Worm (Caenorhabditis elegans): ENCODE data around the gene str-171.
A peak's percentile ranks its signal among the peaks of the same experiment; 100 is the strongest.

The str-171 gene

DNA sequence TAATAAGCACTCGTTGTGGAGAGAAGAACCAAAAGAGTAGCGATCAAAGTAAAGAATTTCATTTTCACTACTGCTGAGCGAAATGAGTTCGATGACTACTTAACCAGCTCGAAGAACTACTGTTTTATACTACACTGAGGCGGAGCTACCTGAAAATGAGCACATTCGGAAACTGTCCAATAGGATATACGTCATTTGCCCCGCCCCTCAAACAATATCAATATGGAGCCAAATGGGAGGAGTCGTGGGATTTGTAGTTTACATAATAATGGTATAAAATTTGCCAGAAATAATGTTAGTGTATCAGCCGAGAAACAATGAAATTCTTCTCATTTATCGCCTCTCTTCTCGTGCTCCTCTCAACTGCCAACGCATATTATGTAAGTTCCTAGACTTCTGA lies 42.9 kb downstream of the str-171 start, which contains the start of the genes C01G10.5 and C01G10.4:
Gene C01G10.5 (minus strand): TSS at position 101 of the 400 bp plus-strand sequence.
Gene C01G10.4 (plus strand): TSS at position 303 of the 400 bp plus-strand sequence.
- TF ChIP-seq efl-1 (optimal IDR thresholded peaks at IDR 0.05) (no peak), efl-1 (GFP tag; optimal IDR thresholded peaks at IDR 0.05 in 1 of 2) (peak in 1 of 2 experiments; percentile 13), pag-3 (tag; optimal IDR thresholded peaks at IDR 0.05; ENCODE audit: borderline replicate concordance, insufficient read depth) (no peak), nhr-19 (GFP tag; conservative IDR thresholded peaks at IDR 0.05) (no peak), lin-35 (GFP tag; optimal IDR thresholded peaks at IDR 0.05) (no peak), efl-3 (GFP tag; optimal IDR thresholded peaks at IDR 0.05) (no peak), aly-2 (tag; optimal IDR thresholded peaks at IDR 0.05) (no peak), elt-3 (tag; optimal IDR thresholded peaks at IDR 0.05) (no peak), C04F5.9 (tag; optimal IDR thresholded peaks at IDR 0.05) (no peak)

DNA sequence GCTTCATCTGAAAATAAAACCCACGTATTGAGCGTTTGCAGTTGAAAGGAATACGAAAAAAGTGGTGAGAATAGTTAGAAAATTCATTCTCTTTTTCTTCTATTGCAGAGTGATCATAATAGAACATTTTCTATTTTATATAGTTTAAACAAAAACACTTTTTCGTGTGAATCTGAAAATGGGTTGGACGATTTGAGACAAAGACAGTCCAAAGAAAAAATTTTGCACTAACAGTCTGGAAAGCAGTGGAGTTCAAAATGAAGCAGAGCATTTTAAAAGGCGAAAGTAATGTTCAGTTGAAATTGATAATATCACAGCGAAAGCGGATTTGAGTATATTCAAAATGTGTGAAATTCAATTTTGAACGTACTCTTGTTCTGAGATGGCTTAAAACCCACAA lies 43.7 kb downstream of the str-171 start, which contains the start of gene C01G10.18:
Gene C01G10.18 (minus strand): TSS at position 101 of the 400 bp plus-strand sequence.
- TF ChIP-seq pag-3 (tag; optimal IDR thresholded peaks at IDR 0.05; ENCODE audit: borderline replicate concordance, insufficient read depth) (no peak), ceh-82 (tag; optimal IDR thresholded peaks at IDR 0.05) (no peak), grh-1 (GFP tag; IDR thresholded peaks at IDR 0.05) (no peak), efl-3 (GFP tag; optimal IDR thresholded peaks at IDR 0.05) (no peak), dsc-1 (tag; optimal IDR thresholded peaks at IDR 0.05) (no peak), aha-1 (tag; optimal IDR thresholded peaks at IDR 0.05) (no peak), hpl-2 (GFP tag; optimal IDR thresholded peaks at IDR 0.05) (no peak), ztf-4 (tag; optimal IDR thresholded peaks at IDR 0.05) (no peak), aly-2 (tag; optimal IDR thresholded peaks at IDR 0.05) (no peak), mef-2 (tag; optimal IDR thresholded peaks at IDR 0.05) (no peak), nhr-20 (tag; optimal IDR thresholded peaks at IDR 0.05) (no peak), nhr-237 (tag; optimal IDR thresholded peaks at IDR 0.05) (no peak), vab-15 (tag; optimal IDR thresholded peaks at IDR 0.05) (no peak), xbp-1 (tag; optimal IDR thresholded peaks at IDR 0.05) (no peak)

DNA sequence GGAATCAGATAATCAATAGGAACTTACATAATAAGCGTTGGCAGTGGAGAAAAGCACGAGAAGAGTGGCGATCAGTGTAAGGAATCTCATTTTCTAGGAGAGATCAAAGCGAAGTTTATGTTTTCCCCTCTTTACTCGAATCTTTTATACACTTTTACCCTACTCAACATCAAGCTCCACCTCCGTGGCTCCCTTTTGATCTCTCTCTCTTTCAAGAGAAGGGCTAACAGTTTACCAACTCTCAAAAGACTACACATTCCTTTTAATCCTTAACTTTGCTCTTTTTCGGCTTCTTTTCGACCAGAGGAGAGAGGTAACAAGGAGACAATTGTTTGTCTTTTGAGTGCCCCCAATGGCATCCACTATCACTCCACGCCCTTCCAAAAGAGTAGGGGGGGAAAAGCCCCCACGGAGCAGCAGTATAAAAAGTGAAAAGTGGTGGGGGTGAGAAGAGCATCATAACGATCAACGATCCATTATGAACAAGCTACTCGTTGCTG lies 45.1 kb downstream of the str-171 start, which contains the start of the genes C01G10.15 and C01G10.6:
Gene C01G10.15 (minus strand): TSS at position 101 of the 500 bp plus-strand sequence.
Gene C01G10.6 (plus strand): TSS at position 450 of the 500 bp plus-strand sequence.
- TF ChIP-seq lin-14 (GFP tag; optimal IDR thresholded peaks at IDR 0.05), result peak; percentile 39
- no peak for TF ChIP-seq unc-62 (GFP tag; optimal IDR thresholded peaks at IDR 0.05)
- TF ChIP-seq ces-1 (GFP tag; optimal IDR thresholded peaks at IDR 0.05), result no peak
- no peak for TF ChIP-seq nhr-237 (tag; optimal IDR thresholded peaks at IDR 0.05)
- peak; percentile 52 for TF ChIP-seq nhr-77 (tag; optimal IDR thresholded peaks at IDR 0.05)
- TF ChIP-seq lin-15B (tag; optimal IDR thresholded peaks at IDR 0.05), result no peak
- no peak for TF ChIP-seq aly-2 (tag; optimal IDR thresholded peaks at IDR 0.05)
- TF ChIP-seq lin-35 (GFP tag; optimal IDR thresholded peaks at IDR 0.05), result no peak
- TF ChIP-seq tbx-2 (tag; optimal IDR thresholded peaks at IDR 0.05), result peak; percentile 29

DNA sequence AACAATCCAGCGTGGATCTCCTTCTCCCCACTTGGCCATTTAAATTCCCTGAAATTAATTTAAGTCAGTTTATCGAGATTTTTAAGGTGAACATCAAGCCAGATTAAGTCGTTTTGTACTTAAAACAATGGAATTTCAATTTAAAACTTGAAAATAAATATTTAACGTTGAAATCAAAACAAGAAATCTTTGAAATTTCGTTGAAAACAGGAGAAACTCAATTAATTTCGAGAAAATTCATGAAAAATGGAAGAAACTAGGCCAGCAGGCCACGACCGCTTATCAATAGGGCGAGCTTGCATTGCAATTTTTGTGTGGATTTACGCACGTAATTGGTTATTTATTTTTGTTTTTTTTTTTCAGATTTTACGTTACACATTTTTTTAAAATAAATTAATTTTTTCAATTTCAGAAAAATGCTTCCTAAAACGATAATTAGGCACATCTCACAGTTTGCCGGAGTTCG lies 47.0 kb downstream of the str-171 start, which contains the start of the genes ahsa-1 and C01G10.7:
Gene ahsa-1 (minus strand): TSS at position 51 of the 466 bp plus-strand sequence.
Gene C01G10.7 (plus strand): TSS at position 413 of the 466 bp plus-strand sequence.
- TF ChIP-seq grh-1 (GFP tag; IDR thresholded peaks at IDR 0.05) (peak; percentile 74), dpl-1 (GFP tag; optimal IDR thresholded peaks at IDR 0.05) (peak; percentile 76 to 86 (median 84)), nhr-11 (tag; optimal IDR thresholded peaks at IDR 0.05) (no peak), Y116A8C.19 (tag; optimal IDR thresholded peaks at IDR 0.05; ENCODE audit: borderline replicate concordance) (peak; percentile 69), efl-1 (optimal IDR thresholded peaks at IDR 0.05) (peak; percentile 84 to 85), efl-1 (GFP tag; optimal IDR thresholded peaks at IDR 0.05 in 1 of 2) (peak; percentile 83 to 97), lin-35 (GFP tag; optimal IDR thresholded peaks at IDR 0.05) (peak; percentile 85 to 86), lin-14 (GFP tag; optimal IDR thresholded peaks at IDR 0.05) (peak; percentile 95), zag-1 (tag; optimal IDR thresholded peaks at IDR 0.05) (peak; percentile 54), dsc-1 (tag; optimal IDR thresholded peaks at IDR 0.05) (peak; percentile 94), rnt-1 (tag; optimal IDR thresholded peaks at IDR 0.05) (peak; percentile 99), snu-23 (GFP tag; optimal IDR thresholded peaks at IDR 0.05) (peak; percentile 95), pqm-1 (tag; optimal IDR thresholded peaks at IDR 0.05) (no peak), nhr-84 (tag; optimal IDR thresholded peaks at IDR 0.05) (no peak), lsy-2 (tag; optimal IDR thresholded peaks at IDR 0.05) (peak; percentile 89 to 93), ceh-90 (tag; optimal IDR thresholded peaks at IDR 0.05) (peak; percentile 92), efl-3 (GFP tag; optimal IDR thresholded peaks at IDR 0.05) (no peak), pax-3 (tag; optimal IDR thresholded peaks at IDR 0.05) (peak; percentile 99), mef-2 (tag; optimal IDR thresholded peaks at IDR 0.05) (no peak), C04F5.9 (tag; optimal IDR thresholded peaks at IDR 0.05) (peak; percentile 88), ama-1 (optimal IDR thresholded peaks at IDR 0.05) (peak; percentile 25), F16B12.6 (tag; optimal IDR thresholded peaks at IDR 0.05) (peak; percentile 48), vab-15 (tag; optimal IDR thresholded peaks at IDR 0.05) (peak; percentile 93), tbx-2 (tag; optimal IDR thresholded peaks at IDR 0.05) (peak; percentile 94), unc-98 (GFP tag; IDR thresholded peaks at IDR 0.05) (peak; percentile 87), fos-1 (tag; optimal IDR thresholded peaks at IDR 0.05) (peak; percentile 60), nhr-19 (GFP tag; conservative IDR thresholded peaks at IDR 0.05) (peak; percentile 87), ztf-11 (tag; optimal IDR thresholded peaks at IDR 0.05) (peak in 1 of 2 experiments; percentile 94), sptf-1 (tag; optimal IDR thresholded peaks at IDR 0.05) (no peak), fkh-4 (tag; optimal IDR thresholded peaks at IDR 0.05; ENCODE audit: borderline replicate concordance) (peak; percentile 94)

Data from whole organism, L1 larva.